Worm (Caenorhabditis elegans) whole organism, L1 larva: ENCODE measurements around the gene F32D8.3.

Experiments used
- fkh-10 ChIP-seq: sonication (generic microtip); optimal IDR thresholded peaks from 2 replicates; lab custom pipeline; 2017; ENCODE audit warnings: missing biosample characterization, missing genetic modification reagents, missing genetic modification characterization
- lin-13 ChIP-seq: fragments of 150-350 bp; optimal IDR thresholded peaks from 2 replicates; lab custom pipeline; 2014; ENCODE audit warnings: missing biosample characterization, missing genetic modification reagents, missing genetic modification characterization
- lin-39 ChIP-seq: fragments of 150-350 bp; optimal IDR thresholded peaks from 2 replicates; lab custom pipeline; 2014; ENCODE audit warnings: missing biosample characterization, missing genetic modification reagents, missing genetic modification characterization

ce11 chrV:10839398-10839797 lies 47.2 kb upstream of the F32D8.3 start:
- TF ChIP-seq fkh-10 = no peak
- TF ChIP-seq lin-39 (tag; lab: Kevin White, UChicago) = no peak
- no peak for TF ChIP-seq lin-13
